Fruit fly (Drosophila melanogaster) whole organism, pupa: ENCODE results near the gene CG15767.

ENCODE experiments used
- CG12605 ChIP-seq: fragments of 200-800 bp; sonication (Bioruptor generic); IDR thresholded peaks from 2 replicates; pipeline ENCODE4 v1.3.6; 2022; ENCODE audit warnings: missing biosample characterization, missing genetic modification characterization
- CG13204 ChIP-seq: fragments of 200-800 bp; sonication (Bioruptor generic); optimal IDR thresholded peaks from 2 replicates; lab custom pipeline; 2018; ENCODE audit warnings: missing biosample characterization, mild to moderate bottlenecking, missing genetic modification characterization, moderate library complexity
- CG8159 ChIP-seq: fragments of 200-800 bp; sonication (Bioruptor generic); optimal IDR thresholded peaks from 3 replicates; lab custom pipeline; 2018; ENCODE audit warnings: missing biosample characterization, mild to moderate bottlenecking, missing genetic modification characterization, moderate library complexity
- CG8301 ChIP-seq: fragments of 200-800 bp; sonication (Bioruptor generic); optimal IDR thresholded peaks from 2 replicates; lab custom pipeline; 2018; ENCODE audit warnings: missing biosample characterization, mild to moderate bottlenecking, missing genetic modification characterization
- EcR ChIP-seq: fragments of 200-800 bp; sonication (Bioruptor generic); optimal IDR thresholded peaks from 3 replicates; lab custom pipeline; 2019; ENCODE audit warnings: missing biosample characterization, missing genetic modification characterization, mild to moderate bottlenecking, moderate library complexity, missing genetic modification reagents
- fd96Ca ChIP-seq: fragments of 200-800 bp; sonication (Bioruptor generic); IDR thresholded peaks from 3 replicates; pipeline ENCODE4 v1.3.6; 2022; ENCODE audit warnings: missing biosample characterization, missing genetic modification characterization

DNA sequence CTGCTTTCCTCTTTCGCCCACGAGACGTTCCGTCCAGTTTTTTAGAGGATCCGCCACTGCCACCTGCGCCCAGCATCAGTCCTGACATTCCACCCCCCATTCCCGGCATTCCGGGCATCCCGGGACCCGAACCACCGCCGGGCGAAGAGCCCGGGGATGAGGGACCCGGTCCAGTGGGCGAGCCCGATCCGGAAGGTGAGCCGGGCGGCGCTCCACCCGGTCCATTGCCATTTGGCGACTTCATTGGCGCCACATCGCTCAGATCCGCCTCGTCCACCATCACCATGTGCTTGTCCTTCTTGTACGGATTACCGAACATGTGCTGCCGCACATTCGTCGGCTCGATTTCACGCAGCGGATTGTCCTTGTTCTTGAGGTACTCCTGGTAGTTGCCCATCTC lies 47.7 kb upstream of the CG15767 start:
- TF ChIP-seq CG8301 (tag; lab: Kevin White, UChicago) (no peak), CG8159 (tag; lab: Kevin White, UChicago) (no peak), fd96Ca (GFP tag; lab: Robert Waterston, UW) (no peak), CG13204 (GFP tag; lab: Kevin White, UChicago) (no peak), CG12605 (no peak), EcR (GFP tag; lab: Kevin White, UChicago) (no peak)
